Worm (Caenorhabditis elegans) whole organism, late embryonic: ENCODE data around the gene sms-3.

ENCODE experiments used
- ahr-1 ChIP-seq: sonication (generic microtip); optimal IDR thresholded peaks from 2 replicates; lab custom pipeline; 2016; ENCODE audit warnings: missing genetic modification characterization, missing compliant biosample characterization
- ama-1 ChIP-seq: fragments of 150-350 bp; optimal IDR thresholded peaks from 2 replicates; lab custom pipeline; 2014
- elt-4 ChIP-seq: sonication (generic microtip); optimal IDR thresholded peaks from 2 replicates; lab custom pipeline; 2016; ENCODE audit warnings: missing genetic modification characterization, missing compliant biosample characterization
- gmeb-2 ChIP-seq: sonication (generic microtip); optimal IDR thresholded peaks from 2 replicates; lab custom pipeline; 2016; ENCODE audit warnings: missing genetic modification characterization, inconsistent platforms, missing compliant biosample characterization
- npax-4 ChIP-seq: sonication (generic microtip); optimal IDR thresholded peaks from 2 replicates; lab custom pipeline; 2016; ENCODE audit warnings: missing genetic modification characterization, missing compliant biosample characterization
- pat-9 ChIP-seq: fragments of 200-800 bp; sonication (Bioruptor generic); optimal IDR thresholded peaks from 2 replicates; lab custom pipeline; 2018; ENCODE audit warnings: mild to moderate bottlenecking, missing genetic modification characterization, moderate library complexity, missing compliant biosample characterization
- tbx-2 ChIP-seq: sonication (generic microtip); optimal IDR thresholded peaks from 2 replicates; lab custom pipeline; 2016; ENCODE audit warnings: missing genetic modification characterization, missing compliant biosample characterization
- unc-3 ChIP-seq, 2 experiments: fragments of 200-800 bp in 1 of 2; sonication (Bioruptor generic) in 1 of 2; sonication (generic microtip) in 1 of 2; conservative IDR thresholded peaks in 1 of 2; optimal IDR thresholded peaks in 1 of 2; 2 replicates each; pipeline versions ENCODE4 v1.3.6 to Lab custom; 2016 to 2022; ENCODE audit warnings: missing compliant biosample characterization in 2 of 2, missing genetic modification characterization in 2 of 2, missing genetic modification reagents in 1 of 2
- unc-55 ChIP-seq: sonication (generic microtip); optimal IDR thresholded peaks from 2 replicates; lab custom pipeline; 2017; ENCODE audit warnings: missing biosample characterization, missing genetic modification reagents, missing genetic modification characterization

DNA sequence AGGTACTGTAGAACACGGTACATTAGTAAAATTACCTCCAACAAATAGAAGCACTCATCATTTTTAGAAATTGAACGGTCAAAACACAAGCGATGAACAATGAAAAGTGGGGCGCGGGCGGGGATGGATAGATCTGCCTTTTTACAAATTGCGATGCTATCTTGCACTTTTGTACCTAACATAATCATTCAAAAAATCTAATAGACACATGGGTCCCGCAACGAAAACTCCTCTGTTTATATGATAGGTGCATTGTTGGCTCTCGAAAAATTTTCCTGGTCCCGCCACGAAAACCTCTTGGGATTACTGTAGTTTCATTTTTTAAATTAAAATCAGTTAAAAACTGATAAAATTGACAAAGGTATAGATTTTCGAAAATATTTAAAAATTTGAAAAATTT lies 33.3 kb upstream of the sms-3 start, which contains the start of gene Y22D7AL.11:
- TF ChIP-seq elt-4 (tag; lab: Kevin White, UChicago) = no peak
- TF ChIP-seq gmeb-2 (tag; lab: Kevin White, UChicago) = no peak
- TF ChIP-seq ahr-1 (tag; lab: Kevin White, UChicago) = no peak
- TF ChIP-seq npax-4 (tag; lab: Kevin White, UChicago) = no peak
- TF ChIP-seq unc-55 (GFP tag; lab: Kevin White, UChicago) = no peak
- no peak for TF ChIP-seq tbx-2
- TF ChIP-seq ama-1 (lab: Kevin White, UChicago) = no peak
- no peak for TF ChIP-seq pat-9 (tag; lab: Kevin White, UChicago)
- no peak for TF ChIP-seq unc-3 (GFP tag; conservative IDR thresholded peaks at IDR 0.05; lab: Robert Waterston, UW)
- no peak for TF ChIP-seq unc-3 (tag; optimal IDR thresholded peaks at IDR 0.05; lab: Kevin White, UChicago)
